Worm (Caenorhabditis elegans) whole organism, L2 larva: Measurements from ENCODE around the gene nhr-234.

Experiments used
- F13H6.1 ChIP-seq: sonication (generic microtip); optimal IDR thresholded peaks from 2 replicates; lab custom pipeline; 2016; ENCODE audit warnings: missing genetic modification characterization, missing compliant biosample characterization
- aly-2 ChIP-seq: fragments of 150-350 bp; optimal IDR thresholded peaks from 2 replicates; lab custom pipeline; 2014; ENCODE audit warnings: missing biosample characterization, missing genetic modification characterization
- dmd-4 ChIP-seq: sonication (generic microtip); optimal IDR thresholded peaks from 2 replicates; lab custom pipeline; 2017; ENCODE audit warnings: missing biosample characterization, missing genetic modification characterization
- lin-11 ChIP-seq: fragments of 150-350 bp; sonication (generic microtip); optimal IDR thresholded peaks from 2 replicates; lab custom pipeline; 2014; ENCODE audit warnings: missing biosample characterization, missing genetic modification characterization, inconsistent platforms, mixed read lengths
- lin-39 ChIP-seq: fragments of 150-350 bp; optimal IDR thresholded peaks from 2 replicates; lab custom pipeline; 2014; ENCODE audit warnings: missing biosample characterization, missing genetic modification reagents, missing genetic modification characterization
- lsy-2 ChIP-seq, 2 experiments: fragments of 150-350 bp in 1 of 2; sonication (generic microtip) in 1 of 2; optimal IDR thresholded peaks; 2 replicates each; lab custom pipeline; 2014 to 2017; ENCODE audit warnings: missing biosample characterization in 2 of 2, missing genetic modification characterization in 2 of 2
- nhr-11 ChIP-seq: fragments of 150-350 bp; optimal IDR thresholded peaks from 2 replicates; lab custom pipeline; 2014; ENCODE audit warnings: missing biosample characterization, missing genetic modification characterization
- nhr-6 ChIP-seq: fragments of 150-350 bp; optimal IDR thresholded peaks from 2 replicates; lab custom pipeline; 2014; ENCODE audit warnings: missing biosample characterization, missing genetic modification characterization
- unc-62 ChIP-seq: fragments of 150-350 bp; optimal IDR thresholded peaks from 2 replicates; lab custom pipeline; 2014; ENCODE audit warnings: missing biosample characterization, missing genetic modification reagents, missing genetic modification characterization
- ztf-11 ChIP-seq: sonication (generic microtip); optimal IDR thresholded peaks from 2 replicates; lab custom pipeline; 2017; ENCODE audit warnings: missing biosample characterization, missing genetic modification characterization
- ztf-4 ChIP-seq: fragments of 150-350 bp; optimal IDR thresholded peaks from 2 replicates; lab custom pipeline; 2014; ENCODE audit warnings: missing biosample characterization, missing genetic modification characterization

- TF ChIP-seq dmd-4 (tag; lab: Kevin White, UChicago), result no peak
- no peak for TF ChIP-seq F13H6.1 (tag; lab: Kevin White, UChicago)
- no peak for TF ChIP-seq nhr-6 (tag; lab: Kevin White, UChicago)
- no peak for TF ChIP-seq aly-2 (tag; lab: Kevin White, UChicago)
- no peak for TF ChIP-seq lin-11
- TF ChIP-seq ztf-11 (tag; lab: Kevin White, UChicago), result no peak
- TF ChIP-seq lsy-2 (tag; optimal IDR thresholded peaks at IDR 0.05; lab: Kevin White, UChicago), result no peak
- TF ChIP-seq nhr-11 (tag; lab: Kevin White, UChicago), result no peak
- no peak for TF ChIP-seq unc-62 (GFP tag; lab: Kevin White, UChicago)
- TF ChIP-seq lin-39 (tag; lab: Kevin White, UChicago), result no peak
- TF ChIP-seq ztf-4 (tag; lab: Kevin White, UChicago), result no peak
These were observed 9.6 kb upstream of the nhr-234 start, which contains the start of gene nspe-7 for ce11 chrII:12626887-12627286.
